Worm (Caenorhabditis elegans) whole organism, L4 larva: ENCODE results near the gene Y57A10B.6.

Experiments
- D1046.2 ChIP-seq: fragments of 200-800 bp; sonication (Bioruptor generic); IDR thresholded peaks from 2 replicates; pipeline ENCODE4 v1.3.6; 2022; ENCODE audit warnings: missing genetic modification characterization, missing compliant biosample characterization
- F26F4.8 ChIP-seq: fragments of 200-800 bp; sonication (Bioruptor generic); conservative IDR thresholded peaks from 2 replicates; pipeline ENCODE4 v1.3.6; 2022; ENCODE audit warnings: missing genetic modification characterization, missing compliant biosample characterization
- F49E8.2 ChIP-seq: sonication (generic microtip); optimal IDR thresholded peaks from 2 replicates; lab custom pipeline; 2016; ENCODE audit warnings: missing compliant biosample characterization, mild to moderate bottlenecking, missing genetic modification characterization, borderline replicate concordance
- T20F7.1 ChIP-seq: fragments of 200-800 bp; sonication (Bioruptor generic); optimal IDR thresholded peaks from 2 replicates; lab custom pipeline; 2018; ENCODE audit warnings: mild to moderate bottlenecking, missing genetic modification characterization, missing compliant biosample characterization
- Y105C5A.15 ChIP-seq: fragments of 200-800 bp; sonication (Bioruptor generic); IDR thresholded peaks from 2 replicates; pipeline ENCODE4 v1.3.6; 2022; ENCODE audit warnings: missing genetic modification characterization, missing compliant biosample characterization
- Y5F2A.4 ChIP-seq: fragments of 200-800 bp; sonication (Bioruptor generic); optimal IDR thresholded peaks from 2 replicates; lab custom pipeline; 2018; ENCODE audit warnings: mild to moderate bottlenecking, missing genetic modification characterization, missing compliant biosample characterization
- Y75B8A.6 ChIP-seq: fragments of 200-800 bp; sonication (Bioruptor generic); IDR thresholded peaks from 2 replicates; pipeline ENCODE4 v1.3.6; 2022; ENCODE audit warnings: missing genetic modification reagents, missing genetic modification characterization, missing compliant biosample characterization
- aly-2 ChIP-seq: sonication (generic microtip); optimal IDR thresholded peaks from 2 replicates; lab custom pipeline; 2018; ENCODE audit warnings: missing biosample characterization, missing genetic modification characterization
- arid-1 ChIP-seq: fragments of 200-800 bp; sonication (Bioruptor generic); conservative IDR thresholded peaks from 2 replicates; pipeline ENCODE4 v1.3.6; 2022; ENCODE audit warnings: missing genetic modification reagents, missing genetic modification characterization, missing compliant biosample characterization
- attf-4 ChIP-seq: sonication (generic microtip); optimal IDR thresholded peaks from 3 replicates; lab custom pipeline; 2017; ENCODE audit warnings: missing biosample characterization, missing genetic modification characterization
- ceh-20 ChIP-seq: fragments of 200-800 bp; sonication (Bioruptor generic); IDR thresholded peaks from 2 replicates; pipeline ENCODE4 v1.3.6; 2022; ENCODE audit warnings: missing genetic modification reagents, missing genetic modification characterization, missing compliant biosample characterization
- ceh-44 ChIP-seq: fragments of 200-800 bp; sonication (Bioruptor generic); IDR thresholded peaks from 2 replicates; pipeline ENCODE4 v1.3.6; 2022; ENCODE audit warnings: missing genetic modification reagents, missing genetic modification characterization, missing compliant biosample characterization
- ceh-62 ChIP-seq: sonication (generic microtip); optimal IDR thresholded peaks from 2 replicates; lab custom pipeline; 2017; ENCODE audit warnings: missing biosample characterization, missing genetic modification characterization
- ces-1 ChIP-seq: fragments of 150-350 bp; sonication (generic microtip); optimal IDR thresholded peaks from 4 replicates; lab custom pipeline; 2014; ENCODE audit warnings: missing biosample characterization, missing genetic modification reagents, missing genetic modification characterization
- daf-19 ChIP-seq: fragments of 200-800 bp; sonication (Bioruptor generic); conservative IDR thresholded peaks from 2 replicates; pipeline ENCODE4 v1.3.6; 2022; ENCODE audit warnings: missing genetic modification characterization, missing compliant biosample characterization
- dmd-6 ChIP-seq: fragments of 200-800 bp; sonication (Bioruptor generic); IDR thresholded peaks from 2 replicates; pipeline ENCODE4 v1.3.6; 2022; ENCODE audit warnings: missing genetic modification reagents, missing genetic modification characterization, missing compliant biosample characterization
- dmd-9 ChIP-seq: fragments of 200-800 bp; sonication (Bioruptor generic); IDR thresholded peaks from 2 replicates; pipeline ENCODE4 v1.3.6; 2022; ENCODE audit warnings: missing genetic modification reagents, missing genetic modification characterization, missing compliant biosample characterization
- duxl-1 ChIP-seq: sonication (generic microtip); optimal IDR thresholded peaks from 2 replicates; lab custom pipeline; 2016; ENCODE audit warnings: mild to moderate bottlenecking, missing genetic modification characterization, moderate library complexity, missing compliant biosample characterization; ENCODE audit not compliant: poor library complexity
- dve-1 ChIP-seq: sonication (generic microtip); optimal IDR thresholded peaks from 2 replicates; lab custom pipeline; 2017; ENCODE audit warnings: antibody characterized with exemption, mild to moderate bottlenecking, missing genetic modification characterization, missing compliant biosample characterization; ENCODE audit not compliant: insufficient read depth
- egl-27 ChIP-seq: sonication (generic microtip); optimal IDR thresholded peaks from 3 replicates; lab custom pipeline; 2017; ENCODE audit warnings: missing biosample characterization, missing genetic modification reagents, missing genetic modification characterization
- egl-43 ChIP-seq: fragments of 200-800 bp; sonication (Bioruptor generic); IDR thresholded peaks from 2 replicates; pipeline ENCODE4 v1.3.6; 2022; ENCODE audit warnings: missing genetic modification reagents, missing genetic modification characterization, missing compliant biosample characterization
- fkh-10 ChIP-seq: fragments of 150-350 bp; optimal IDR thresholded peaks from 2 replicates; lab custom pipeline; 2014; ENCODE audit warnings: missing biosample characterization, missing genetic modification reagents, missing genetic modification characterization
- fos-1 ChIP-seq: fragments of 150-350 bp; optimal IDR thresholded peaks from 2 replicates; lab custom pipeline; 2014; ENCODE audit warnings: missing biosample characterization, missing genetic modification characterization
- gei-8 ChIP-seq: fragments of 200-800 bp; sonication (Bioruptor generic); optimal IDR thresholded peaks from 2 replicates; lab custom pipeline; 2018; ENCODE audit warnings: mild to moderate bottlenecking, missing genetic modification characterization, missing compliant biosample characterization
- hif-1 ChIP-seq, 2 experiments: sonication (generic microtip); optimal IDR thresholded peaks; 2 replicates each; lab custom pipeline; 2016 to 2017; ENCODE audit warnings: missing compliant biosample characterization in 2 of 2, missing genetic modification characterization in 2 of 2, missing genetic modification reagents in 2 of 2, missing genotype in 2 of 2, mild to moderate bottlenecking in 1 of 2
- hmg-1.1 ChIP-seq: fragments of 200-800 bp; sonication (Bioruptor generic); IDR thresholded peaks from 2 replicates; pipeline ENCODE4 v1.3.6; 2022; ENCODE audit warnings: missing genetic modification reagents, missing genetic modification characterization, missing compliant biosample characterization
- jun-1 ChIP-seq: fragments of 150-350 bp; optimal IDR thresholded peaks from 2 replicates; lab custom pipeline; 2014; ENCODE audit warnings: missing biosample characterization, missing genetic modification reagents, missing genetic modification characterization
- lim-7 ChIP-seq: fragments of 200-800 bp; sonication (Bioruptor generic); IDR thresholded peaks from 2 replicates; pipeline ENCODE4 v1.3.6; 2022; ENCODE audit warnings: missing genetic modification characterization, missing compliant biosample characterization
- lin-1 ChIP-seq: fragments of 200-800 bp; sonication (Bioruptor generic); IDR thresholded peaks from 2 replicates; pipeline ENCODE4 v1.3.6; 2022; ENCODE audit warnings: missing genetic modification reagents, missing genetic modification characterization, missing compliant biosample characterization
- lin-13 ChIP-seq: fragments of 150-350 bp; optimal IDR thresholded peaks from 2 replicates; lab custom pipeline; 2014; ENCODE audit warnings: missing biosample characterization, missing genetic modification reagents, missing genetic modification characterization
- lin-15B ChIP-seq: fragments of 150-350 bp; sonication (generic microtip); optimal IDR thresholded peaks from 3 replicates; lab custom pipeline; 2014; ENCODE audit warnings: missing biosample characterization, missing genetic modification characterization
- lin-38 ChIP-seq: fragments of 200-800 bp; sonication (Bioruptor generic); IDR thresholded peaks from 2 replicates; pipeline ENCODE4 v1.3.6; 2022; ENCODE audit warnings: missing genetic modification reagents, missing genetic modification characterization, missing compliant biosample characterization
- lin-39 ChIP-seq: fragments of 150-350 bp; optimal IDR thresholded peaks from 2 replicates; lab custom pipeline; 2014; ENCODE audit warnings: missing biosample characterization, missing genetic modification reagents, missing genetic modification characterization
- lsy-2 ChIP-seq, 2 experiments: fragments of 150-350 bp in 1 of 2; sonication (generic microtip) in 1 of 2; optimal IDR thresholded peaks; 2 replicates each; lab custom pipeline; 2014 to 2017; ENCODE audit warnings: missing biosample characterization in 2 of 2, missing genetic modification characterization in 2 of 2
- mdl-1 ChIP-seq, 2 experiments: fragments of 150-350 bp in 1 of 2; sonication (generic microtip) in 1 of 2; optimal IDR thresholded peaks; 2 replicates each; lab custom pipeline; 2014 to 2017; ENCODE audit warnings: missing biosample characterization in 2 of 2, missing genetic modification characterization in 2 of 2
- nhr-102 ChIP-seq: sonication (generic microtip); optimal IDR thresholded peaks from 2 replicates; lab custom pipeline; 2016; ENCODE audit warnings: mild to moderate bottlenecking, missing genetic modification characterization, moderate library complexity, missing compliant biosample characterization
- nhr-11 ChIP-seq: fragments of 150-350 bp; optimal IDR thresholded peaks from 2 replicates; lab custom pipeline; 2014; ENCODE audit warnings: missing biosample characterization, missing genetic modification characterization
- nhr-237 ChIP-seq: sonication (generic microtip); optimal IDR thresholded peaks from 2 replicates; lab custom pipeline; 2017; ENCODE audit warnings: missing biosample characterization, missing genetic modification characterization
- nhr-28 ChIP-seq: fragments of 150-350 bp; optimal IDR thresholded peaks from 2 replicates; lab custom pipeline; 2014; ENCODE audit warnings: missing biosample characterization, missing genetic modification characterization
- nhr-42 ChIP-seq: fragments of 200-800 bp; sonication (Bioruptor generic); IDR thresholded peaks from 2 replicates; pipeline ENCODE4 v1.3.6; 2022; ENCODE audit warnings: missing genetic modification characterization, missing compliant biosample characterization
- nhr-6 ChIP-seq: fragments of 150-350 bp; optimal IDR thresholded peaks from 2 replicates; lab custom pipeline; 2014; ENCODE audit warnings: missing biosample characterization, missing genetic modification characterization
- nhr-76 ChIP-seq: fragments of 150-350 bp; optimal IDR thresholded peaks from 2 replicates; lab custom pipeline; 2014; ENCODE audit warnings: missing biosample characterization, missing genetic modification characterization
- nhr-77 ChIP-seq: fragments of 150-350 bp; optimal IDR thresholded peaks from 2 replicates; lab custom pipeline; 2014; ENCODE audit warnings: missing biosample characterization, missing genetic modification characterization
- pha-4 ChIP-seq, 2 experiments: fragments of 150-350 bp in 1 of 2; fragments of 200-800 bp in 1 of 2; sonication (Bioruptor generic) in 1 of 2; IDR thresholded peaks in 1 of 2; optimal IDR thresholded peaks in 1 of 2; 2 replicates each; pipeline versions ENCODE4 v1.3.6 to Lab custom; 2014 to 2022; ENCODE audit warnings: missing genetic modification characterization in 2 of 2, missing genetic modification reagents in 2 of 2, missing biosample characterization in 1 of 2, missing compliant biosample characterization in 1 of 2
- saeg-2 ChIP-seq: fragments of 200-800 bp; sonication (Bioruptor generic); IDR thresholded peaks from 2 replicates; pipeline ENCODE4 v1.3.6; 2022; ENCODE audit warnings: missing genetic modification reagents, missing genetic modification characterization, missing compliant biosample characterization
- snpc-4 ChIP-seq: fragments of 150-350 bp; optimal IDR thresholded peaks from 2 replicates; lab custom pipeline; 2014; ENCODE audit warnings: missing biosample characterization, missing genetic modification characterization
- spr-1 ChIP-seq: sonication (generic microtip); optimal IDR thresholded peaks from 2 replicates; lab custom pipeline; 2016; ENCODE audit warnings: mild to moderate bottlenecking, missing genetic modification characterization, missing compliant biosample characterization
- tag-97 ChIP-seq: fragments of 200-800 bp; sonication (Bioruptor generic); IDR thresholded peaks from 2 replicates; pipeline ENCODE4 v1.3.6; 2022; ENCODE audit warnings: missing genetic modification characterization, missing compliant biosample characterization
- unc-130 ChIP-seq: sonication (generic microtip); optimal IDR thresholded peaks from 2 replicates; lab custom pipeline; 2016; ENCODE audit warnings: missing genetic modification reagents, missing genetic modification characterization, missing compliant biosample characterization
- vab-7 ChIP-seq: fragments of 200-800 bp; sonication (Bioruptor generic); IDR thresholded peaks from 2 replicates; pipeline ENCODE4 v1.3.6; 2022; ENCODE audit warnings: missing genetic modification reagents, missing genetic modification characterization, missing compliant biosample characterization
- zag-1 ChIP-seq: fragments of 150-350 bp; optimal IDR thresholded peaks from 2 replicates; lab custom pipeline; 2014; ENCODE audit warnings: missing biosample characterization, missing genetic modification characterization
- ztf-7 ChIP-seq: fragments of 150-350 bp; optimal IDR thresholded peaks from 2 replicates; lab custom pipeline; 2014; ENCODE audit warnings: missing biosample characterization, missing genetic modification characterization

Gene Y57A10B.6

DNA sequence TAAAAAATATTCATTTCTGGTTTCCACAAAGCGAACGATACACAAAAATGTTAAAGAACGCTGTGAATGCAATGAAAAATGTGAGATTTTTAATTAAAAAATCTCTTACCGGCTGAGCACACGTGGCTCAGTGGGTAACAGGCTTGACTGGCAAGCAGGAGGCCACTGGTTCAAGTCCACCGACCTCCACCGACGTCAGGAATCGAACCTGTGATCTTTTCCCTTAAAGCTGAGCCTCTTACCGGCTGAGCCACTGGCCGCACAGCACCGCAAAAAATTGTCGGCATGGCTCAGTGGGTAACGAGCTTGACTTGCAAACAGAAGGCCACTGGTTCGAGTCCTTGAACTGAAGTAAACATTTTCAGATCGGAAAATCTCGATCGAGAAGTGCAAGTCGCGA lies 45.1 kb upstream of the Y57A10B.6 start, which contains the start of gene C44C11.6 (continued):
- TF ChIP-seq nhr-11 (tag; lab: Kevin White, UChicago), result no peak
- no peak for TF ChIP-seq spr-1 (tag; lab: Kevin White, UChicago)
- peak; percentile 67 for TF ChIP-seq D1046.2 (GFP tag; lab: Robert Waterston, UW)
- no peak for TF ChIP-seq hif-1 (tag; optimal IDR thresholded peaks at IDR 0.05; lab: Kevin White, UChicago)
- TF ChIP-seq F26F4.8 (GFP tag; lab: Robert Waterston, UW), result no peak
- TF ChIP-seq egl-27 (tag; lab: Kevin White, UChicago), result no peak
- no peak for TF ChIP-seq jun-1 (tag; lab: Kevin White, UChicago)
- TF ChIP-seq nhr-237 (tag; lab: Kevin White, UChicago), result no peak
- no peak for TF ChIP-seq gei-8 (GFP tag; lab: Kevin White, UChicago)
- no peak for TF ChIP-seq ztf-7 (tag; lab: Kevin White, UChicago)
- TF ChIP-seq ceh-20, result no peak
- TF ChIP-seq pha-4 (GFP tag; IDR thresholded peaks at IDR 0.05; lab: Robert Waterston, UW), result no peak
- TF ChIP-seq pha-4 (tag; optimal IDR thresholded peaks at IDR 0.05; lab: Kevin White, UChicago), result no peak
- no peak for TF ChIP-seq saeg-2 (GFP tag; lab: Robert Waterston, UW)
- no peak for TF ChIP-seq aly-2 (tag; lab: Kevin White, UChicago)
- TF ChIP-seq fos-1 (tag; lab: Kevin White, UChicago), result no peak
- TF ChIP-seq hmg-1.1, result peak; percentile 50; the same call in 1 of the 2 replicates
- 0 out of 2 replicates have a peak, but pooled peaks have one; percentile 16 for TF ChIP-seq egl-43
- no peak for TF ChIP-seq ceh-62 (tag; lab: Kevin White, UChicago)
- TF ChIP-seq lim-7 (GFP tag; lab: Robert Waterston, UW), result no peak
- no peak for TF ChIP-seq daf-19 (GFP tag; lab: Robert Waterston, UW)
- no peak for TF ChIP-seq T20F7.1 (GFP tag; lab: Kevin White, UChicago)
- no peak for TF ChIP-seq nhr-28 (tag; lab: Kevin White, UChicago)
- no peak for TF ChIP-seq nhr-6 (tag; lab: Kevin White, UChicago)
- TF ChIP-seq vab-7 (GFP tag; lab: Robert Waterston, UW), result no peak
- TF ChIP-seq Y105C5A.15 (GFP tag; lab: Robert Waterston, UW), result no peak
- no peak for TF ChIP-seq lin-1 (GFP tag; lab: Robert Waterston, UW)
- TF ChIP-seq ceh-44 (GFP tag; lab: Robert Waterston, UW), result no peak
- no peak for TF ChIP-seq nhr-77
- 0 out of 2 replicates have a peak, but pooled peaks have one; percentile 14 for TF ChIP-seq dmd-6 (GFP tag; lab: Robert Waterston, UW)
- no peak for TF ChIP-seq nhr-76 (tag; lab: Kevin White, UChicago)
- peak; percentile 68 for TF ChIP-seq lin-13
- TF ChIP-seq ces-1 (GFP tag; lab: Kevin White, UChicago), result no peak
- no peak for TF ChIP-seq lin-15B (tag; lab: Kevin White, UChicago)
- no peak for TF ChIP-seq arid-1 (GFP tag; lab: Robert Waterston, UW)
- TF ChIP-seq attf-4 (tag; lab: Kevin White, UChicago), result no peak
- no peak for TF ChIP-seq dmd-9 (GFP tag; lab: Robert Waterston, UW)
- TF ChIP-seq unc-130 (GFP tag; lab: Kevin White, UChicago), result no peak
- peak; percentile 13 for TF ChIP-seq dve-1 (tag; lab: Kevin White, UChicago)
- no peak for TF ChIP-seq nhr-42
- no peak for TF ChIP-seq F49E8.2 (tag; lab: Kevin White, UChicago)
- TF ChIP-seq lin-39 (tag; lab: Kevin White, UChicago), result no peak
- TF ChIP-seq zag-1 (tag; lab: Kevin White, UChicago), result no peak
- TF ChIP-seq lin-38 (GFP tag; lab: Robert Waterston, UW), result peak; percentile 40
- no peak for TF ChIP-seq snpc-4 (tag; lab: Kevin White, UChicago)
- TF ChIP-seq lsy-2 (tag; optimal IDR thresholded peaks at IDR 0.05; lab: Kevin White, UChicago), result no peak
- TF ChIP-seq Y5F2A.4 (GFP tag; lab: Kevin White, UChicago), result no peak
- TF ChIP-seq mdl-1 (tag; optimal IDR thresholded peaks at IDR 0.05; lab: Kevin White, UChicago), result no peak
- no peak for TF ChIP-seq Y75B8A.6 (GFP tag; lab: Robert Waterston, UW)
- TF ChIP-seq fkh-10 (GFP tag; lab: Kevin White, UChicago), result no peak
- TF ChIP-seq duxl-1 (tag; lab: Kevin White, UChicago), result peak; percentile 13
- TF ChIP-seq tag-97, result no peak
- peak; percentile 19 for TF ChIP-seq nhr-102
